Worm (Caenorhabditis elegans): Measurements from ENCODE around the gene fbxb-91.

- TF ChIP-seq cog-1 (tag; optimal IDR thresholded peaks at IDR 0.05) (no peak), flt-1 (GFP tag; IDR thresholded peaks at IDR 0.05) (no peak), klf-2 (GFP tag; conservative IDR thresholded peaks at IDR 0.05) (no peak)
Measured at ce11 chrII:3782309-3783000, 31.9 kb upstream of the fbxb-91 start, which contains the start of gene T24E12.2.

Measured in whole organism, midembryonic.